Worm (Caenorhabditis elegans) whole organism, L3 larva: ENCODE measurements around the gene F53B2.8.

Source experiments
- R02D3.7 ChIP-seq: fragments of 150-350 bp; optimal IDR thresholded peaks from 2 replicates; lab custom pipeline; 2014; ENCODE audit warnings: missing biosample characterization, missing genetic modification characterization
- aly-2 ChIP-seq: fragments of 150-350 bp; optimal IDR thresholded peaks from 2 replicates; lab custom pipeline; 2014; ENCODE audit warnings: missing biosample characterization, missing genetic modification characterization
- ceh-16 ChIP-seq: sonication (generic microtip); optimal IDR thresholded peaks from 2 replicates; lab custom pipeline; 2017; ENCODE audit warnings: missing biosample characterization, missing genetic modification characterization
- ceh-28 ChIP-seq: fragments of 150-350 bp; optimal IDR thresholded peaks from 2 replicates; lab custom pipeline; 2014; ENCODE audit warnings: missing biosample characterization, missing genetic modification reagents, missing genetic modification characterization
- ceh-9 ChIP-seq: sonication (generic microtip); optimal IDR thresholded peaks from 2 replicates; lab custom pipeline; 2018; ENCODE audit warnings: missing biosample characterization, missing genetic modification characterization
- egl-27 ChIP-seq: sonication (generic microtip); optimal IDR thresholded peaks from 4 replicates; lab custom pipeline; 2017; ENCODE audit warnings: missing biosample characterization, missing genetic modification reagents, missing genetic modification characterization
- egl-5 ChIP-seq: fragments of 150-350 bp; optimal IDR thresholded peaks from 2 replicates; lab custom pipeline; 2017; ENCODE audit warnings: missing biosample characterization, missing genetic modification reagents, missing genetic modification characterization, inconsistent platforms
- elt-1 ChIP-seq: fragments of 150-350 bp; optimal IDR thresholded peaks from 2 replicates; lab custom pipeline; 2014; ENCODE audit warnings: missing biosample characterization, missing genetic modification characterization
- elt-2 ChIP-seq: sonication (generic microtip); optimal IDR thresholded peaks from 2 replicates; lab custom pipeline; 2016; ENCODE audit warnings: missing genetic modification reagents, mild to moderate bottlenecking, missing genetic modification characterization, missing compliant biosample characterization
- eor-1 ChIP-seq, 2 experiments: fragments of 150-350 bp; optimal IDR thresholded peaks; 2 replicates each; lab custom pipeline; 2014 to 2018; ENCODE audit warnings: missing biosample characterization in 2 of 2, missing genetic modification characterization in 2 of 2
- fkh-10 ChIP-seq: sonication (generic microtip); optimal IDR thresholded peaks from 2 replicates; lab custom pipeline; 2017; ENCODE audit warnings: missing biosample characterization, missing genetic modification reagents, missing genetic modification characterization
- fkh-2 ChIP-seq: fragments of 150-350 bp; optimal IDR thresholded peaks from 2 replicates; lab custom pipeline; 2014; ENCODE audit warnings: missing biosample characterization, missing genetic modification reagents, missing genetic modification characterization
- fos-1 ChIP-seq: fragments of 150-350 bp; optimal IDR thresholded peaks from 2 replicates; lab custom pipeline; 2014; ENCODE audit warnings: missing biosample characterization, missing genetic modification characterization
- hmg-11 ChIP-seq: sonication (generic microtip); optimal IDR thresholded peaks from 2 replicates; lab custom pipeline; 2016; ENCODE audit warnings: missing genetic modification characterization, missing compliant biosample characterization
- jun-1 ChIP-seq: fragments of 150-350 bp; optimal IDR thresholded peaks from 2 replicates; lab custom pipeline; 2014; ENCODE audit warnings: missing biosample characterization, missing genetic modification reagents, missing genetic modification characterization
- lin-15B ChIP-seq: fragments of 150-350 bp; optimal IDR thresholded peaks from 2 replicates; lab custom pipeline; 2014; ENCODE audit warnings: missing biosample characterization, missing genetic modification characterization
- lsy-12 ChIP-seq: sonication (generic microtip); optimal IDR thresholded peaks from 2 replicates; lab custom pipeline; 2016; ENCODE audit warnings: mild to moderate bottlenecking, missing genetic modification characterization, missing compliant biosample characterization
- nfya-1 ChIP-seq: sonication (generic microtip); optimal IDR thresholded peaks from 2 replicates; lab custom pipeline; 2017; ENCODE audit warnings: missing genetic modification characterization, mild to moderate bottlenecking, missing compliant biosample characterization, antibody characterized with exemption, moderate library complexity; ENCODE audit not compliant: insufficient read depth
- nhr-12 ChIP-seq: fragments of 150-350 bp; optimal IDR thresholded peaks from 2 replicates; lab custom pipeline; 2014; ENCODE audit warnings: missing biosample characterization, missing genetic modification characterization
- nhr-23 ChIP-seq: fragments of 150-350 bp; optimal IDR thresholded peaks from 2 replicates; lab custom pipeline; 2014; ENCODE audit warnings: missing biosample characterization, missing genetic modification reagents, missing genetic modification characterization
- nhr-237 ChIP-seq: fragments of 150-350 bp; optimal IDR thresholded peaks from 2 replicates; lab custom pipeline; 2014; ENCODE audit warnings: missing biosample characterization, missing genetic modification characterization
- nhr-25 ChIP-seq: sonication (generic microtip); optimal IDR thresholded peaks from 2 replicates; lab custom pipeline; 2017; ENCODE audit warnings: missing biosample characterization, missing genetic modification characterization
- nhr-43 ChIP-seq: sonication (generic microtip); optimal IDR thresholded peaks from 2 replicates; lab custom pipeline; 2016; ENCODE audit warnings: mild to moderate bottlenecking, missing genetic modification characterization, missing compliant biosample characterization; ENCODE audit not compliant: poor library complexity, severe bottlenecking
- nhr-67 ChIP-seq: fragments of 150-350 bp; optimal IDR thresholded peaks from 2 replicates; lab custom pipeline; 2014; ENCODE audit warnings: missing biosample characterization, missing genetic modification characterization
- pha-4 ChIP-seq: fragments of 150-350 bp; optimal IDR thresholded peaks from 2 replicates; lab custom pipeline; 2014; ENCODE audit warnings: missing biosample characterization, missing genetic modification reagents, missing genetic modification characterization
- pqm-1 ChIP-seq: fragments of 150-350 bp; optimal IDR thresholded peaks from 2 replicates; lab custom pipeline; 2017; ENCODE audit warnings: missing biosample characterization, missing genetic modification characterization, inconsistent platforms
- sea-2 ChIP-seq: fragments of 150-350 bp; sonication (generic microtip); optimal IDR thresholded peaks from 4 replicates; lab custom pipeline; 2014; ENCODE audit warnings: missing biosample characterization, missing genetic modification reagents, missing genetic modification characterization
- snpc-4 ChIP-seq: fragments of 150-350 bp; optimal IDR thresholded peaks from 2 replicates; lab custom pipeline; 2014; ENCODE audit warnings: missing biosample characterization, missing genetic modification characterization
- zag-1 ChIP-seq: fragments of 150-350 bp; optimal IDR thresholded peaks from 2 replicates; lab custom pipeline; 2014; ENCODE audit warnings: missing biosample characterization, missing genetic modification characterization
- ztf-4 ChIP-seq: fragments of 150-350 bp; optimal IDR thresholded peaks from 2 replicates; lab custom pipeline; 2014; ENCODE audit warnings: missing biosample characterization, missing genetic modification characterization

The F53B2.8 gene

DNA sequence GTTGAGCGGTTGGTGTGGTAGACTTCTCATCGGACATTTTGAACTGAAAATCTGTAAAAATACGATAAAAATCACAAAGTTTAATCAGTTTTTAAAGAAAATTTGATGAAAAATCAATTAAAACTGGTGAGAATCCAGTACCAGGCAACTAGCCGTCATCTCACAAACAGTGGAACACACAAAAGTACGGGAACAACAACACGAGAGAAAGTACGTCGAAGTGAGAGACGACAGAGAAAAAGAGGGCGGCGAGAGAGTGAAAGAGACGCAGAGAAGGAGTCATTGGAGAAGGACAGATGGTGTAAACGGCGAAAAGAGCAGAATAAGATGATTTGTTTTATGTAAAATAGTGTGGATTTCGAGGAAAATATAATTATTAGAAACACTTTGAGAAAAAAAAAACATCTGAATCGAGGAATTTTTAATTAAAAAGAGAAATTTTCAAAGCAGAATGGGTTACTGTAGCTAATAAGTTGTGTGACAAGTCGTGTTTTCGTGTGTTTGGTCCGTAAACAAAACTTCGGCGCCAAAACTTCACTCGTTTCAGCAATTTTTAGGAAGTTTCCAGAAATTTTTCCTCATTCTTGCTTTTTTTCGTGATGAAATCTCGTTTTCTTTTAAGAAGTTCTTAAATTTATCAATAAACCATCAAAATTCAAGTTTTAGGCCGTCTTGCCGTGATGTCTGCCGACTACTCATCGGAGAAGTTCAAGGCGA is 40.1 kb upstream of the F53B2.8 start, which contains the start of the genes hsb-1 and let-99:
TSS of gene hsb-1 (minus strand) at position 51 of the 717 bp plus-strand sequence.
TSS of gene let-99 (plus strand) at position 667 of the 717 bp plus-strand sequence.
- no peak for TF ChIP-seq fos-1 (tag; lab: Kevin White, UChicago)
- TF ChIP-seq egl-27 (tag; lab: Kevin White, UChicago) = no peak
- peak; percentile 12 for TF ChIP-seq elt-2 (tag; lab: Kevin White, UChicago)
- peak; percentile 31 for TF ChIP-seq nhr-25 (tag; lab: Kevin White, UChicago)
- TF ChIP-seq egl-5 (tag; lab: Kevin White, UChicago) = peak; percentile 8
- no peak for TF ChIP-seq ceh-16

DNA sequence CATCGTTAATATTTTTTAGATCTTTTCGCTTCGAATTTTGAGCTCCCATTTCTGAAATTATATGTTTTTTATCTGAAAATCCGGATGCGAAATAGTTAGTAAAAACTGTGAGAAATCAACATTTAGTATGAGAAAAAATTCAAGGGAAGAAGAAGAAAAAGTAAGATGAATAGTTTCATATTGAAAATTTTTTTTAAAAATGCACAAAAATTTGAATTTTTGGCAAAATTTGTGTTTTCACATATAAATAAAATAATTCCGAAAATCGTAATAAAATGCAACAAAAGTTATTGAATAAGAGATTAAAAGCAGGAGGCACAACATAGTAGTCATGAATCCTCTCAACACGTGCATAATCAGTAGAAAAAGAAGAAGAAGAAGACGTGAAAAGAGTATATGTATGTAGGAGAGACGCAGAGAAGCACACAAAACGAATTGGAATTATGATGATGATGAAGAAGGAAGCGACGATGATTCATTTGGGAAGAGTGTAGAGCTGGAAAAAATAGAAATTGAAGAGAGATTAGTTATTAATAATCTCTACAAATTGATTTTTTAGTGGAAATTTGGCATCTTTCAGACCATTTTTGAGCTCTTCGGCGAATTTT is 38.8 kb upstream of the F53B2.8 start, which contains the start of gene eak-7:
TSS of gene eak-7 (minus strand) at position 51 of the 608 bp plus-strand sequence.
- TF ChIP-seq aly-2 (tag; lab: Kevin White, UChicago) (no peak), nhr-12 (tag; lab: Kevin White, UChicago) (no peak), nhr-67 (tag; lab: Kevin White, UChicago) (no peak)

ce11 chrIV:12560568-12560967 is 33.4 kb upstream of the F53B2.8 start, which contains the start of gene snb-7:
TSS of gene snb-7 (plus strand) at chrIV:12560868.
- TF ChIP-seq ceh-16 (no peak), aly-2 (tag; lab: Kevin White, UChicago) (no peak), nhr-43 (tag; lab: Kevin White, UChicago) (no peak), fkh-10 (no peak)

- TF ChIP-seq lin-15B (peak; percentile 39), elt-2 (tag; lab: Kevin White, UChicago) (peak; percentile 6), ceh-9 (tag; lab: Kevin White, UChicago) (no peak), nfya-1 (peak; percentile 71), snpc-4 (tag; lab: Kevin White, UChicago) (peak; percentile 47), eor-1 (tag; optimal IDR thresholded peaks at IDR 0.05; lab: Kevin White, UChicago) (peak in 1 of 2 experiments; percentile 18), zag-1 (tag; lab: Kevin White, UChicago) (no peak), fkh-2 (tag; lab: Kevin White, UChicago) (no peak), ceh-28 (tag; lab: Kevin White, UChicago) (peak; percentile 37), nhr-23 (tag; lab: Kevin White, UChicago) (peak; percentile 53), pha-4 (peak; percentile 90), nhr-43 (tag; lab: Kevin White, UChicago) (peak; percentile 18), hmg-11 (peak; percentile 61), pqm-1 (tag; lab: Kevin White, UChicago) (no peak)
Measured at ce11 chrIV:12558925-12559450, 31.8 kb upstream of the F53B2.8 start, which contains the start of the genes ZK795.2 and ZK795.3. TSS of gene ZK795.2 (minus strand) at chrIV:12558975. TSS of gene ZK795.3 (plus strand) at chrIV:12559365.

- TF ChIP-seq pqm-1 (tag; lab: Kevin White, UChicago) (no peak), lin-15B (no peak), nhr-237 (no peak), nhr-12 (tag; lab: Kevin White, UChicago) (no peak), ztf-4 (tag; lab: Kevin White, UChicago) (no peak), jun-1 (tag; lab: Kevin White, UChicago) (no peak), lsy-12 (tag; lab: Kevin White, UChicago) (no peak), elt-1 (tag; lab: Kevin White, UChicago) (no peak), R02D3.7 (no peak)
Measured at ce11 chrIV:12551944-12552343, 24.7 kb upstream of the F53B2.8 start.

ce11 chrIV:12549014-12549413 is 21.8 kb upstream of the F53B2.8 start:
- TF ChIP-seq sea-2 (GFP tag; lab: Kevin White, UChicago) (no peak), R02D3.7 (no peak), nhr-67 (tag; lab: Kevin White, UChicago) (no peak)
